Worm (Caenorhabditis elegans) whole organism, L3 larva: Measurements from ENCODE around the gene mdt-11.
"Not testable (repeated sequence)": the region's sequence is repeated elsewhere in the genome, so short reads cannot be mapped to it uniquely, and the experiment has no call there.

Source experiments
- ZK546.5 ChIP-seq: sonication (generic microtip); optimal IDR thresholded peaks from 2 replicates; lab custom pipeline; 2017; ENCODE audit warnings: missing biosample characterization, missing genetic modification characterization
- aly-2 ChIP-seq: fragments of 150-350 bp; optimal IDR thresholded peaks from 2 replicates; lab custom pipeline; 2014; ENCODE audit warnings: missing biosample characterization, missing genetic modification characterization
- fkh-10 ChIP-seq: sonication (generic microtip); optimal IDR thresholded peaks from 2 replicates; lab custom pipeline; 2017; ENCODE audit warnings: missing biosample characterization, missing genetic modification reagents, missing genetic modification characterization
- nhr-237 ChIP-seq: fragments of 150-350 bp; optimal IDR thresholded peaks from 2 replicates; lab custom pipeline; 2014; ENCODE audit warnings: missing biosample characterization, missing genetic modification characterization
- pha-4 ChIP-seq: fragments of 150-350 bp; optimal IDR thresholded peaks from 2 replicates; lab custom pipeline; 2014; ENCODE audit warnings: missing biosample characterization, missing genetic modification reagents, missing genetic modification characterization
- unc-62 ChIP-seq: fragments of 150-350 bp; sonication (generic microtip); optimal IDR thresholded peaks from 4 replicates; lab custom pipeline; 2014; ENCODE audit warnings: missing biosample characterization, missing genetic modification reagents, missing genetic modification characterization
- ztf-11 ChIP-seq: fragments of 150-350 bp; optimal IDR thresholded peaks from 2 replicates; lab custom pipeline; 2014; ENCODE audit warnings: missing biosample characterization, missing genetic modification characterization

ce11 chrIII:5055709-5056108, 34.7 kb downstream of the mdt-11 start, which contains the start of gene C45G9.9:
- TF ChIP-seq ztf-11 (tag; lab: Kevin White, UChicago); nhr-237; aly-2 (tag; lab: Kevin White, UChicago); unc-62 (GFP tag; lab: Kevin White, UChicago); fkh-10 (GFP tag; lab: Kevin White, UChicago); pha-4 (tag; lab: Kevin White, UChicago); ZK546.5 (tag; lab: Kevin White, UChicago): not testable (repeated sequence)
